Worm (Caenorhabditis elegans): ENCODE results near the gene lat-1.

DNA sequence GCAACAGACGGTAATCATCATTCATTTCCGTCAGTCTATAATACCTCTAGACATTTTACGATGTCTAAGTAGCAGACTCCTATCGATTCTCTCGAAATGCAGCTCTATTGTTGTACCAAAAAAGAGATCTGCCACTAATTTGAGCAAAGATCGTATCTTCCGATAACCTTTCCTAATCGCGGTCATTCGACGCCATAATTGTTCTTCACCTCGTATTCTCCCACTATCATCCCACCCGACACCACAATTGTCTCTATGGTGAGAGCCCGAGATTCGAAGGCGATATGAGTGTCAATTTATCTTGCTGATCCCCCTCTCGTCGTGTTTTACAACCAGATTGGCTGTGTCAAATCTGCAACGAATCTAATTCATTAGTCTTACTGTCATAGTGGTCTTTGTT lies 1.2 kb upstream of the lat-1 start:
- TF ChIP-seq ama-1 (optimal IDR thresholded peaks at IDR 0.05): no peak
- no peak for TF ChIP-seq fos-1 (tag; optimal IDR thresholded peaks at IDR 0.05)
- no peak for TF ChIP-seq nhr-10 (tag; optimal IDR thresholded peaks at IDR 0.05)
- no peak for TF ChIP-seq R02D3.7 (tag; optimal IDR thresholded peaks at IDR 0.05)
